Worm (Caenorhabditis elegans) whole organism, late embryonic: ENCODE measurements around the gene T28D9.1.

ENCODE experiments used
- ahr-1 ChIP-seq: sonication (generic microtip); optimal IDR thresholded peaks from 2 replicates; lab custom pipeline; 2016; ENCODE audit warnings: missing genetic modification characterization, missing compliant biosample characterization
- ama-1 ChIP-seq: fragments of 150-350 bp; optimal IDR thresholded peaks from 2 replicates; lab custom pipeline; 2014
- ets-4 ChIP-seq: sonication (generic microtip); optimal IDR thresholded peaks from 2 replicates; lab custom pipeline; 2016; ENCODE audit warnings: missing genetic modification characterization, missing compliant biosample characterization
- lin-11 ChIP-seq: fragments of 200-800 bp; sonication (Bioruptor generic); optimal IDR thresholded peaks from 2 replicates; lab custom pipeline; 2018; ENCODE audit warnings: mild to moderate bottlenecking, missing genetic modification characterization, missing compliant biosample characterization
- odd-2 ChIP-seq: sonication (generic microtip); optimal IDR thresholded peaks from 2 replicates; lab custom pipeline; 2017; ENCODE audit warnings: antibody characterized with exemption, mild to moderate bottlenecking, missing genetic modification characterization, missing compliant biosample characterization
- sox-4 ChIP-seq: sonication (generic microtip); optimal IDR thresholded peaks from 2 replicates; lab custom pipeline; 2017; ENCODE audit warnings: mild to moderate bottlenecking, missing genetic modification characterization, inconsistent platforms, missing compliant biosample characterization
- unc-55 ChIP-seq: sonication (generic microtip); optimal IDR thresholded peaks from 2 replicates; lab custom pipeline; 2017; ENCODE audit warnings: missing biosample characterization, missing genetic modification reagents, missing genetic modification characterization

- TF ChIP-seq ahr-1 (tag; lab: Kevin White, UChicago), result no peak
- no peak for TF ChIP-seq ets-4
- TF ChIP-seq sox-4 (tag; lab: Kevin White, UChicago), result no peak
- TF ChIP-seq odd-2 (tag; lab: Kevin White, UChicago), result no peak
- no peak for TF ChIP-seq lin-11 (tag; lab: Kevin White, UChicago)
- no peak for TF ChIP-seq unc-55 (GFP tag; lab: Kevin White, UChicago)
- no peak for TF ChIP-seq ama-1 (lab: Kevin White, UChicago)
These were observed 1.6 kb downstream of the T28D9.1 start for ce11 chrII:6493709-6494326.
